Worm (Caenorhabditis elegans): Measurements from ENCODE around the gene F54C9.7.

DNA sequence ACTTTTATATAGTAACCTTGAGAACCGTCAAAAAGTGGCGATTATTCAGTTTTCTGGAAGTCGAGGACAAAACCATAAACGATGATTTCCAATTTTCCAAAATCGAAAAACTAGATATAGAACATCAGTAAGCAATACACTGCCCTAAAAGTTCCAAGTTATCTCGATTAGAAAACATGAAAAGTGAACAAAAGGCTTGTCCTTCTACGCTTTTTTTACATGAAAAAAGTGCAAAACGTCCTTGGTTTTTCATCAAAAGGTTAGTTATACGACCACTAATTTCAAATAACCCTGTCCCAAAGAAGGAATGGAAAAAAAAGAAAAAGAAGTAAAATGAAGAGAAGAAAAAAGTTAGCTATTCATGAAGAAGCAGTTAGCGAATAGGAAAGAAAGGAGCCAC lies 12.8 kb downstream of the F54C9.7 start:
- no peak for TF ChIP-seq med-1 (GFP tag; optimal IDR thresholded peaks at IDR 0.05; ENCODE audit: insufficient read depth)
- TF ChIP-seq klf-2 (GFP tag; conservative IDR thresholded peaks at IDR 0.05), result no peak
- TF ChIP-seq flt-1 (GFP tag; IDR thresholded peaks at IDR 0.05), result no peak
- no peak for TF ChIP-seq cog-1 (tag; optimal IDR thresholded peaks at IDR 0.05)
- TF ChIP-seq ref-1 (GFP tag; conservative IDR thresholded peaks at IDR 0.05), result no peak
- TF ChIP-seq T22C8.4 (GFP tag; IDR thresholded peaks at IDR 0.05), result no peak
- no peak for TF ChIP-seq ztf-23 (GFP tag; IDR thresholded peaks at IDR 0.05)
- TF ChIP-seq ztf-29 (GFP tag; IDR thresholded peaks at IDR 0.05), result no peak
